Worm (Caenorhabditis elegans) whole organism, young adult: ENCODE measurements around the gene daf-7.

Experiments used
- C17E4.6 ChIP-seq: fragments of 200-800 bp; sonication (Bioruptor generic); IDR thresholded peaks from 2 replicates; pipeline ENCODE4 v1.3.6; 2022; ENCODE audit warnings: missing genetic modification reagents, missing genetic modification characterization, missing compliant biosample characterization
- F37B4.10 ChIP-seq: fragments of 200-800 bp; sonication (Bioruptor generic); IDR thresholded peaks from 2 replicates; pipeline ENCODE4 v1.3.6; 2022; ENCODE audit warnings: missing genetic modification characterization, missing compliant biosample characterization
- F49E8.2 ChIP-seq: sonication (generic microtip); optimal IDR thresholded peaks from 3 replicates; lab custom pipeline; 2017; ENCODE audit warnings: missing genetic modification characterization, mild to moderate bottlenecking, missing compliant biosample characterization, antibody characterized with exemption, moderate library complexity; ENCODE audit not compliant: insufficient read depth
- Y53F4B.3 ChIP-seq: fragments of 200-800 bp; sonication (Bioruptor generic); IDR thresholded peaks from 2 replicates; pipeline ENCODE4 v1.3.6; 2022; ENCODE audit warnings: missing genetic modification reagents, missing genetic modification characterization, missing compliant biosample characterization
- Y53G8AR.9 ChIP-seq: fragments of 200-800 bp; sonication (Bioruptor generic); conservative IDR thresholded peaks from 2 replicates; pipeline ENCODE4 v1.3.6; 2022; ENCODE audit warnings: missing genetic modification reagents, missing genetic modification characterization, missing compliant biosample characterization
- Y56A3A.18 ChIP-seq: fragments of 200-800 bp; sonication (Bioruptor generic); IDR thresholded peaks from 2 replicates; pipeline ENCODE4 v1.3.6; 2022; ENCODE audit warnings: missing genetic modification reagents, missing genetic modification characterization, missing compliant biosample characterization
- Y95B8A.8 ChIP-seq: fragments of 200-800 bp; sonication (Bioruptor generic); IDR thresholded peaks from 2 replicates; pipeline ENCODE4 v1.3.6; 2022; ENCODE audit warnings: missing genetic modification reagents, missing genetic modification characterization, missing compliant biosample characterization
- ZK185.1 ChIP-seq: sonication (generic microtip); optimal IDR thresholded peaks from 2 replicates; lab custom pipeline; 2016; ENCODE audit warnings: mild to moderate bottlenecking, missing genetic modification characterization, missing compliant biosample characterization; ENCODE audit not compliant: poor library complexity, severe bottlenecking
- ama-1 ChIP-seq, 3 experiments: fragments of 150-350 bp in 1 of 3; sonication (generic microtip) in 2 of 3; optimal IDR thresholded peaks; 2 replicates each; lab custom pipeline; 2014 to 2018; ENCODE audit warnings: missing biosample characterization in 2 of 3, missing genetic modification characterization in 2 of 3, missing genetic modification reagents in 2 of 3
- aptf-2 ChIP-seq: fragments of 200-800 bp; sonication (Bioruptor generic); conservative IDR thresholded peaks from 2 replicates; pipeline ENCODE4 v1.3.6; 2022; ENCODE audit warnings: missing genetic modification reagents, missing genetic modification characterization, missing compliant biosample characterization
- attf-6 ChIP-seq: fragments of 200-800 bp; sonication (Bioruptor generic); IDR thresholded peaks from 2 replicates; pipeline ENCODE4 v1.3.6; 2022; ENCODE audit warnings: missing genetic modification reagents, missing genetic modification characterization, missing compliant biosample characterization
- ccch-3 ChIP-seq: fragments of 200-800 bp; sonication (Bioruptor generic); optimal IDR thresholded peaks from 2 replicates; lab custom pipeline; 2018; ENCODE audit warnings: mild to moderate bottlenecking, missing genetic modification characterization, missing compliant biosample characterization
- cebp-1 ChIP-seq, 2 experiments: fragments of 200-800 bp in 1 of 2; sonication (Bioruptor generic) in 1 of 2; sonication (generic microtip) in 1 of 2; IDR thresholded peaks in 1 of 2; optimal IDR thresholded peaks in 1 of 2; 2 replicates each; pipeline versions ENCODE4 v1.3.6 to Lab custom; 2017 to 2022; ENCODE audit warnings: missing compliant biosample characterization in 2 of 2, missing genetic modification characterization in 2 of 2, mild to moderate bottlenecking in 1 of 2, missing genetic modification reagents in 1 of 2, moderate library complexity in 1 of 2
- ceh-27 ChIP-seq: fragments of 200-800 bp; sonication (Bioruptor generic); optimal IDR thresholded peaks from 2 replicates; lab custom pipeline; 2018; ENCODE audit warnings: mild to moderate bottlenecking, missing genetic modification characterization, moderate library complexity, missing compliant biosample characterization
- ceh-79 ChIP-seq: sonication (generic microtip); optimal IDR thresholded peaks from 2 replicates; lab custom pipeline; 2017; ENCODE audit warnings: mild to moderate bottlenecking, missing genetic modification characterization, missing compliant biosample characterization
- egl-18 ChIP-seq: fragments of 200-800 bp; sonication (Bioruptor generic); IDR thresholded peaks from 2 replicates; pipeline ENCODE4 v1.3.6; 2022; ENCODE audit warnings: missing genetic modification reagents, missing genetic modification characterization, missing compliant biosample characterization
- egrh-3 ChIP-seq: fragments of 200-800 bp; sonication (Bioruptor generic); IDR thresholded peaks from 2 replicates; pipeline ENCODE4 v1.3.6; 2022; ENCODE audit warnings: missing genetic modification reagents, missing genetic modification characterization, missing compliant biosample characterization
- hlh-12 ChIP-seq: sonication (generic microtip); optimal IDR thresholded peaks from 2 replicates; lab custom pipeline; 2016; ENCODE audit warnings: missing genetic modification characterization, missing compliant biosample characterization
- hmg-20 ChIP-seq: fragments of 200-800 bp; sonication (Bioruptor generic); IDR thresholded peaks from 2 replicates; pipeline ENCODE4 v1.3.6; 2022; ENCODE audit warnings: missing genetic modification reagents, missing genetic modification characterization, missing compliant biosample characterization
- lag-1 ChIP-seq: fragments of 200-800 bp; sonication (Bioruptor generic); IDR thresholded peaks from 2 replicates; pipeline ENCODE4 v1.3.6; 2022; ENCODE audit warnings: missing genetic modification reagents, missing genetic modification characterization, missing compliant biosample characterization
- lin-26 ChIP-seq: fragments of 200-800 bp; sonication (Bioruptor generic); IDR thresholded peaks from 2 replicates; pipeline ENCODE4 v1.3.6; 2022; ENCODE audit warnings: missing genetic modification reagents, missing genetic modification characterization, missing compliant biosample characterization
- lin-35 ChIP-seq, 3 experiments: fragments of 150-350 bp in 2 of 3; sonication (generic microtip) in 1 of 3; optimal IDR thresholded peaks; 2 replicates each; lab custom pipeline; 2014 to 2018; ENCODE audit warnings: missing biosample characterization in 3 of 3, missing genetic modification characterization in 3 of 3, missing genetic modification reagents in 3 of 3
- lir-1 ChIP-seq: fragments of 200-800 bp; sonication (Bioruptor generic); conservative IDR thresholded peaks from 2 replicates; pipeline ENCODE4 v1.3.6; 2022; ENCODE audit warnings: missing genetic modification reagents, missing genetic modification characterization, missing compliant biosample characterization
- madf-3 ChIP-seq: fragments of 200-800 bp; sonication (Bioruptor generic); IDR thresholded peaks from 2 replicates; pipeline ENCODE4 v1.3.6; 2022; ENCODE audit warnings: missing genetic modification reagents, missing genetic modification characterization, missing compliant biosample characterization
- madf-6 ChIP-seq: fragments of 200-800 bp; sonication (Bioruptor generic); IDR thresholded peaks from 2 replicates; pipeline ENCODE4 v1.3.6; 2022; ENCODE audit warnings: missing genetic modification reagents, missing genetic modification characterization, missing compliant biosample characterization
- mxl-1 ChIP-seq: sonication (generic microtip); optimal IDR thresholded peaks from 2 replicates; lab custom pipeline; 2016; ENCODE audit warnings: missing genetic modification characterization, missing compliant biosample characterization
- nfya-2 ChIP-seq: fragments of 200-800 bp; sonication (Bioruptor generic); IDR thresholded peaks from 2 replicates; pipeline ENCODE4 v1.3.6; 2022; ENCODE audit warnings: missing genetic modification reagents, missing genetic modification characterization, missing compliant biosample characterization
- pha-4 ChIP-seq: fragments of 150-350 bp; sonication (generic microtip); optimal IDR thresholded peaks from 2 replicates; lab custom pipeline; 2014; ENCODE audit warnings: missing biosample characterization, missing genetic modification reagents, missing genetic modification characterization
- repo-1 ChIP-seq: sonication (generic microtip); optimal IDR thresholded peaks from 2 replicates; lab custom pipeline; 2017; ENCODE audit warnings: mild to moderate bottlenecking, missing genetic modification characterization, missing compliant biosample characterization
- rpc-1 ChIP-seq, 2 experiments: fragments of 150-350 bp in 1 of 2; sonication (generic microtip) in 1 of 2; optimal IDR thresholded peaks; 2 replicates each; lab custom pipeline; 2014 to 2018; ENCODE audit warnings: missing biosample characterization in 1 of 2, missing genetic modification characterization in 1 of 2, missing genetic modification reagents in 1 of 2, missing genotype in 1 of 2
- snpc-1.3 ChIP-seq: sonication (generic microtip); optimal IDR thresholded peaks from 2 replicates; lab custom pipeline; 2017; ENCODE audit warnings: missing genetic modification characterization, mild to moderate bottlenecking, missing compliant biosample characterization, antibody characterized with exemption, moderate library complexity, missing genotype, missing genetic modification reagents; ENCODE audit not compliant: insufficient read depth
- somi-1 ChIP-seq: fragments of 200-800 bp; sonication (Bioruptor generic); optimal IDR thresholded peaks from 2 replicates; lab custom pipeline; 2018; ENCODE audit warnings: mild to moderate bottlenecking, missing genetic modification characterization, missing compliant biosample characterization
- tbx-9 ChIP-seq: sonication (generic microtip); optimal IDR thresholded peaks from 2 replicates; lab custom pipeline; 2016; ENCODE audit warnings: borderline replicate concordance, missing genetic modification characterization, inconsistent platforms, missing compliant biosample characterization
- tlf-1 ChIP-seq: fragments of 200-800 bp; sonication (Bioruptor generic); optimal IDR thresholded peaks from 2 replicates; lab custom pipeline; 2018; ENCODE audit warnings: mild to moderate bottlenecking, missing genetic modification characterization, missing compliant biosample characterization
- unc-130 ChIP-seq: sonication (generic microtip); optimal IDR thresholded peaks from 2 replicates; lab custom pipeline; 2016; ENCODE audit warnings: missing genetic modification reagents, missing genetic modification characterization, missing compliant biosample characterization
- zfh-2 ChIP-seq: fragments of 200-800 bp; sonication (Bioruptor generic); conservative IDR thresholded peaks from 2 replicates; pipeline ENCODE4 v1.3.6; 2022; ENCODE audit warnings: missing genetic modification reagents, missing genetic modification characterization, missing compliant biosample characterization
- ztf-22 ChIP-seq: fragments of 200-800 bp; sonication (Bioruptor generic); optimal IDR thresholded peaks from 2 replicates; lab custom pipeline; 2018; ENCODE audit warnings: mild to moderate bottlenecking, missing genetic modification characterization, moderate library complexity, missing compliant biosample characterization
- ztf-26 ChIP-seq: sonication (generic microtip); optimal IDR thresholded peaks from 2 replicates; lab custom pipeline; 2017; ENCODE audit warnings: missing genetic modification characterization, missing compliant biosample characterization
- ztf-3 ChIP-seq: fragments of 200-800 bp; sonication (Bioruptor generic); optimal IDR thresholded peaks from 2 replicates; lab custom pipeline; 2018; ENCODE audit warnings: mild to moderate bottlenecking, missing genetic modification characterization, missing compliant biosample characterization

The daf-7 gene

ce11 chrIII:833711-834442 is 22.2 kb downstream of the daf-7 start (continued):
- TF ChIP-seq ZK185.1 (tag; lab: Kevin White, UChicago) = peak; percentile 78
- no peak for TF ChIP-seq repo-1 (tag; lab: Kevin White, UChicago)

ce11 chrIII:834443-834815 is 22.8 kb downstream of the daf-7 start:
- TF ChIP-seq attf-6 (GFP tag; lab: Robert Waterston, UW) (no peak), madf-6 (no peak), ama-1 (optimal IDR thresholded peaks at IDR 0.05; lab: Kevin White, UChicago) (peak; percentile 33), ama-1 (GFP tag; optimal IDR thresholded peaks at IDR 0.05; lab: Kevin White, UChicago) (no peak), ztf-26 (no peak), nfya-2 (no peak), hlh-12 (tag; lab: Kevin White, UChicago) (no peak), ztf-3 (GFP tag; lab: Kevin White, UChicago) (no peak), egrh-3 (peak; percentile 24; the same call in 1 of the 2 replicates), ceh-79 (tag; lab: Kevin White, UChicago) (no peak), Y53G8AR.9 (GFP tag; lab: Robert Waterston, UW) (0 out of 2 replicates have a peak, but pooled peaks have one; percentile 11), Y53F4B.3 (no peak), egl-18 (GFP tag; lab: Robert Waterston, UW) (no peak), C17E4.6 (GFP tag; lab: Robert Waterston, UW) (no peak), Y95B8A.8 (GFP tag; lab: Robert Waterston, UW) (0 out of 2 replicates have a peak, but pooled peaks have one; percentile 45), madf-3 (GFP tag; lab: Robert Waterston, UW) (peak; percentile 36; the same call in 1 of the 2 replicates), zfh-2 (peak; percentile 82), F37B4.10 (GFP tag; lab: Robert Waterston, UW) (no peak), tbx-9 (tag; lab: Kevin White, UChicago) (no peak), lin-26 (GFP tag; lab: Robert Waterston, UW) (peak; percentile 18; the same call in 1 of the 2 replicates)

- TF ChIP-seq Y56A3A.18 = peak; percentile 39; the same call in 1 of the 2 replicates
- peak; percentile 80 for TF ChIP-seq ama-1 (optimal IDR thresholded peaks at IDR 0.05; lab: Kevin White, UChicago)
- no peak for TF ChIP-seq ama-1 (GFP tag; optimal IDR thresholded peaks at IDR 0.05; lab: Kevin White, UChicago)
- TF ChIP-seq Y53G8AR.9 (GFP tag; lab: Robert Waterston, UW) = no peak
These were observed 23.6 kb downstream of the daf-7 start for ce11 chrIII:835208-835607.

ce11 chrIII:835713-836278 is 24.2 kb downstream of the daf-7 start:
- TF ChIP-seq ztf-22 (peak; percentile 92), somi-1 (GFP tag; lab: Kevin White, UChicago) (peak; percentile 86), lin-35 (GFP tag; optimal IDR thresholded peaks at IDR 0.05; lab: Kevin White, UChicago) (peak in 2 of 3 experiments; percentile 36 to 47), tlf-1 (GFP tag; lab: Kevin White, UChicago) (peak; percentile 92), ama-1 (optimal IDR thresholded peaks at IDR 0.05; lab: Kevin White, UChicago) (peak; percentile 91), ama-1 (GFP tag; optimal IDR thresholded peaks at IDR 0.05; lab: Kevin White, UChicago) (peak in 1 of 2 experiments; percentile 65), rpc-1 (optimal IDR thresholded peaks at IDR 0.05; lab: Kevin White, UChicago) (no peak), rpc-1 (tag; optimal IDR thresholded peaks at IDR 0.05; lab: Kevin White, UChicago) (no peak), unc-130 (GFP tag; lab: Kevin White, UChicago) (no peak), F49E8.2 (no peak), ceh-27 (GFP tag; lab: Kevin White, UChicago) (peak; percentile 81), hmg-20 (GFP tag; lab: Robert Waterston, UW) (peak; percentile 75), lag-1 (GFP tag; lab: Robert Waterston, UW) (0 out of 2 replicates have a peak, but pooled peaks have one; percentile 78), snpc-1.3 (no peak), ccch-3 (GFP tag; lab: Kevin White, UChicago) (no peak), mxl-1 (tag; lab: Kevin White, UChicago) (no peak), pha-4 (peak; percentile 62), aptf-2 (GFP tag; lab: Robert Waterston, UW) (peak; percentile 74), lir-1 (GFP tag; lab: Robert Waterston, UW) (peak; percentile 77; the same call in 1 of the 2 replicates), cebp-1 (GFP tag; IDR thresholded peaks at IDR 0.05; lab: Robert Waterston, UW) (peak; percentile 83), cebp-1 (tag; optimal IDR thresholded peaks at IDR 0.05; lab: Kevin White, UChicago) (peak; percentile 93)
